Fruit fly (Drosophila melanogaster): ENCODE results near the gene CG32228.

Gene CG32228

DNA sequence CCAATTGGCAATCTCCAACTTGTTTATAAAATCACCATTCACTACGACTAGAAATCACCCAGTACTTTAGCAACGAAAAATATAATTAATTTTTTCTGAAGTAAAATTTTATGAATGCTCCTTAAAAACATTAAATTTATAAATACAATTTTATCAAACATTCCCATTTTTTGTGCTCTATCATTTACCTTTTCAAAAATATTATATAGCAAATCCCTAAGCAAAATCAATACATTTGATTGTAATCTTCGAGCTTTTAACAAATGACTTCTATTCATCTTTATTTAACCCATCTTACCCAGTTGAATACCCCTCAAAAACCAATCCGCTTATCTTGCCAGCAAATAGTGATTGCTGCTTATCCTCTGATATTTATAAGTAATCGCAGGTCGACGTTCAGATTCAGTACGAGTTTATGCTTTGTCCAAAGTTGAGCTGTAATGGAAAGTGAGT, 44.2 kb upstream of the CG32228 start, which contains the start of gene CG17145 (continued):
- no peak for TF ChIP-seq ab (GFP tag; optimal IDR thresholded peaks at IDR 0.05)
- no peak for TF ChIP-seq esg (GFP tag; conservative IDR thresholded peaks at IDR 0.05)

DNA sequence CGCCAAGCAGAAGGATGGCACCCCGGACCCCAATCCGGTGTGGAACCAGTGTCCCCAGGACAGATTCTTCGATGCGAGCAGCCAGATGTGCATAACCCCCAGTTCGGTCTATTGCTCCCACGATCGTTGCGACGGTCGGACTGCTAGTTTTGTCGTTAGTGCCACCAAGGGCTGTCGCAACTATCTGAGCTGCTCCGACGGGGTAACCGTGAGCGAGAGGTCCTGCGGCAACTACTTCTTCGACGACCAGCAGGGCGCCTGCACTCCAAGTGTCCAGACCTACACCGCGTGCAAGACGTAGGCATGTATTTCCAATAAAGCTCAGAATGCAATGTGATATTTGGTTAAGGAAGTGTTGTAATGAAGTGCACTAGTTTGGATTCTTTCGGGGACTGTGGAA, 43.0 kb upstream of the CG32228 start:
- TF ChIP-seq lbe (GFP tag; optimal IDR thresholded peaks at IDR 0.05) (no peak), Ets65A (GFP tag) (peak; percentile 93)

DNA sequence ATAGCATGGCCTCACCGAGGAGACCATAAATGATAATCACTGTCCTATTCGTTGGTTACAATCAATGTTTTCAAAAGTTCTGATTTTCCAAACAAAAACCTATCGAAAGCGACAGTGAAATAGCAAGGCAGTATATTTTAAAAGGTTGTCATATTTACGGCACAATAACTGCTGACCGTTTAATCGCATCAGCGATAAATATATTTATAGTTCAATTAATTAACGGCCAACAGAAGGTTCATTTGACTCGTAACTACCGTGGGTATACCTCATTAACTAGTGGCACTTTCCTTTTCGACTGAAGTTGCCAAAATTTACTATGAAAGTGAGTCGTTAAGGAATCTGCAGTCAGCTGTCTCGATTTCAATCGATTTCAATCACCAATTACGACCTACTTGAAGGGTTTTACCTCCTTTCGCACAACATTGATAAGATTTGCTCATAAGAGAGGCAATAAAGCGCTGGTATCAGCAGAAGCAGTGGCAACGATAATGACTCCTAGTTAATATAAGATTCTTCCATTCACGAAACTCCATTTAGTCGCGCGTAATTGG, 42.1 kb upstream of the CG32228 start, which contains the start of gene CG17147:
CG17147 (plus strand) TSS at position 535 of the 554 bp plus-strand sequence.
- TF ChIP-seq MBD-R2 (GFP tag; IDR thresholded peaks at IDR 0.05) (no peak), CG3847 (GFP tag; IDR thresholded peaks at IDR 0.05) (no peak), CG2678 (tag; optimal IDR thresholded peaks at IDR 0.05) (peak; percentile 19), pita (GFP tag; optimal IDR thresholded peaks at IDR 0.05) (no peak), exex (tag; optimal IDR thresholded peaks at IDR 0.05) (peak; percentile 97), CG34376 (GFP tag; optimal IDR thresholded peaks at IDR 0.05) (peak; percentile 88), CG6654 (GFP tag; optimal IDR thresholded peaks at IDR 0.05) (no peak), Nf-YB (GFP tag; optimal IDR thresholded peaks at IDR 0.05) (no peak), gfzf (GFP tag; optimal IDR thresholded peaks at IDR 0.05) (no peak), CG18619 (GFP tag; optimal IDR thresholded peaks at IDR 0.05) (no peak), hbn (GFP tag; IDR thresholded peaks at IDR 0.05; ENCODE audit: partially characterized antibody) (no peak), B-H2 (GFP tag; optimal IDR thresholded peaks at IDR 0.05) (peak; percentile 25), CG9437 (GFP tag; optimal IDR thresholded peaks at IDR 0.05) (no peak), Vsx1 (GFP tag; optimal IDR thresholded peaks at IDR 0.05) (peak; percentile 13), sug (tag; optimal IDR thresholded peaks at IDR 0.05) (peak; percentile 62), grn (GFP tag; optimal IDR thresholded peaks at IDR 0.05) (peak; percentile 56), lab (GFP tag; optimal IDR thresholded peaks at IDR 0.05) (peak; percentile 16), CG4707 (GFP tag; optimal IDR thresholded peaks at IDR 0.05) (no peak), CG4854 (GFP tag; optimal IDR thresholded peaks at IDR 0.05) (no peak), ken (GFP tag; IDR thresholded peaks at IDR 0.05) (no peak), CG13296 (GFP tag; optimal IDR thresholded peaks at IDR 0.05) (peak; percentile 12), mirr (GFP tag; optimal IDR thresholded peaks at IDR 0.05) (peak; percentile 19), dm (GFP tag; optimal IDR thresholded peaks at IDR 0.05) (no peak), CG15696 (tag; optimal IDR thresholded peaks at IDR 0.05) (no peak), Hr51 (GFP tag; optimal IDR thresholded peaks at IDR 0.05) (no peak)

DNA sequence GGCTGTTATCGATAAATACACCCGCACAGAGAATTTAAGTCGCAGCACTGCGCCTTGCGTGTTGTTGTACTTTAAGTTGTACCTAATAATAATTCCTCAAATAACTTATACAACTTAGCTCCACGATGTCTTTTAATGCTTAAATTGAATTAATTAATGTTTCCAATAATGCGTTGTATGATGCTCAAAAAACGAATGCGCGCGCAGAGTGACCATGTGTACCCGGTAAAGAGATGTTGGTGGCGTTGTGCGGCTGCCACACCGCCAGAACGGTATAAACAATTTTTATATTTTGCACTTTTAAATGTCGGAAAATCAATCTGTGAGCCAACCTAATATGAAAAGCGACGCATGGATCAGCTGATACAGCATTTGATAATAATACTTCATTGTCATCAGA, 39.5 kb upstream of the CG32228 start:
- TF ChIP-seq mam (GFP tag; optimal IDR thresholded peaks at IDR 0.05) (no peak), mld (GFP tag; IDR thresholded peaks at IDR 0.05; ENCODE audit: partially characterized antibody) (no peak), Hsf (GFP tag; optimal IDR thresholded peaks at IDR 0.05) (no peak), Eip74EF (GFP tag; optimal IDR thresholded peaks at IDR 0.05) (no peak), btn (GFP tag; optimal IDR thresholded peaks at IDR 0.05) (no peak), bab2 (GFP tag; optimal IDR thresholded peaks at IDR 0.05) (no peak), dan (GFP tag; IDR thresholded peaks at IDR 0.05) (no peak), org-1 (GFP tag; optimal IDR thresholded peaks at IDR 0.05) (no peak), CG17361 (GFP tag; IDR thresholded peaks at IDR 0.05) (no peak), CkIIα-i1 (GFP tag; IDR thresholded peaks at IDR 0.05) (no peak), HmgZ (tag; optimal IDR thresholded peaks at IDR 0.05) (no peak), CG1233 (GFP tag; optimal IDR thresholded peaks at IDR 0.05) (no peak), Nf-YA (GFP tag; IDR thresholded peaks at IDR 0.05) (no peak), gt (GFP tag; IDR thresholded peaks at IDR 0.05) (no peak), HLH3B (GFP tag; IDR thresholded peaks at IDR 0.05) (no peak), corto (GFP tag; optimal IDR thresholded peaks at IDR 0.05) (no peak), HLHmδ (GFP tag; optimal IDR thresholded peaks at IDR 0.05) (no peak), CG32532 (GFP tag; IDR thresholded peaks at IDR 0.05) (no peak), sr (GFP tag; IDR thresholded peaks at IDR 0.05) (no peak)
